Worm (Caenorhabditis elegans) whole organism, L1 larva: Measurements from ENCODE around the gene nhr-28.
A peak's percentile ranks its signal among the peaks of the same experiment; 100 is the strongest.

ENCODE experiments used
- F16B12.6 ChIP-seq: fragments of 150-350 bp; optimal IDR thresholded peaks from 2 replicates; lab custom pipeline; 2014; ENCODE audit warnings: missing biosample characterization, missing genetic modification characterization
- Y116A8C.19 ChIP-seq: sonication (generic microtip); optimal IDR thresholded peaks from 2 replicates; lab custom pipeline; 2016; ENCODE audit warnings: missing compliant biosample characterization, missing genetic modification characterization, borderline replicate concordance
- aha-1 ChIP-seq: fragments of 150-350 bp; optimal IDR thresholded peaks from 2 replicates; lab custom pipeline; 2014; ENCODE audit warnings: missing biosample characterization, missing genetic modification characterization
- aly-2 ChIP-seq: fragments of 150-350 bp; optimal IDR thresholded peaks from 2 replicates; lab custom pipeline; 2014; ENCODE audit warnings: missing biosample characterization, missing genetic modification characterization
- ama-1 ChIP-seq: fragments of 150-350 bp; optimal IDR thresholded peaks from 2 replicates; lab custom pipeline; 2014
- blmp-1 ChIP-seq: fragments of 150-350 bp; optimal IDR thresholded peaks from 2 replicates; lab custom pipeline; 2014; ENCODE audit warnings: missing biosample characterization, missing genetic modification characterization
- ceh-63 ChIP-seq: fragments of 200-800 bp; sonication (Bioruptor generic); optimal IDR thresholded peaks from 2 replicates; lab custom pipeline; 2018; ENCODE audit warnings: mild to moderate bottlenecking, missing genetic modification characterization, missing compliant biosample characterization
- ceh-8 ChIP-seq: fragments of 200-800 bp; sonication (Bioruptor generic); optimal IDR thresholded peaks from 2 replicates; lab custom pipeline; 2018; ENCODE audit warnings: mild to moderate bottlenecking, missing genetic modification characterization, moderate library complexity, missing compliant biosample characterization
- ceh-82 ChIP-seq, 3 experiments: fragments of 150-350 bp in 1 of 3; sonication (generic microtip) in 2 of 3; optimal IDR thresholded peaks; 2 replicates each; lab custom pipeline; 2014 to 2017; ENCODE audit warnings: missing biosample characterization in 3 of 3, missing genetic modification characterization in 3 of 3
- ceh-88 ChIP-seq: fragments of 200-800 bp; sonication (Bioruptor generic); IDR thresholded peaks from 2 replicates; pipeline ENCODE4 v1.3.6; 2022; ENCODE audit warnings: missing genetic modification characterization, missing compliant biosample characterization
- dpl-1 ChIP-seq, 3 experiments: fragments of 150-350 bp in 2 of 3; sonication (generic microtip) in 1 of 3; optimal IDR thresholded peaks; 2 replicates each; lab custom pipeline; 2014 to 2017; ENCODE audit warnings: missing biosample characterization in 3 of 3, missing genetic modification characterization in 3 of 3, missing genetic modification reagents in 3 of 3
- dsc-1 ChIP-seq: sonication (generic microtip); optimal IDR thresholded peaks from 2 replicates; lab custom pipeline; 2016; ENCODE audit warnings: mild to moderate bottlenecking, missing genetic modification characterization, missing compliant biosample characterization
- elt-2 ChIP-seq: sonication (generic microtip); optimal IDR thresholded peaks from 2 replicates; lab custom pipeline; 2016; ENCODE audit warnings: missing genetic modification characterization, mild to moderate bottlenecking, inconsistent platforms, missing compliant biosample characterization, missing genetic modification reagents
- fos-1 ChIP-seq: fragments of 150-350 bp; optimal IDR thresholded peaks from 2 replicates; lab custom pipeline; 2014; ENCODE audit warnings: missing biosample characterization, missing genetic modification characterization
- hlh-17 ChIP-seq: fragments of 200-800 bp; sonication (Bioruptor generic); optimal IDR thresholded peaks from 2 replicates; lab custom pipeline; 2018; ENCODE audit warnings: missing genetic modification characterization, mild to moderate bottlenecking, missing compliant biosample characterization, moderate library complexity, borderline replicate concordance
- hpl-2 ChIP-seq: fragments of 150-350 bp; optimal IDR thresholded peaks from 2 replicates; lab custom pipeline; 2014; ENCODE audit warnings: missing biosample characterization, missing genetic modification reagents, missing genetic modification characterization
- irx-1 ChIP-seq: sonication (generic microtip); optimal IDR thresholded peaks from 2 replicates; lab custom pipeline; 2016; ENCODE audit warnings: missing genetic modification characterization, missing compliant biosample characterization
- jun-1 ChIP-seq: fragments of 150-350 bp; optimal IDR thresholded peaks from 2 replicates; lab custom pipeline; 2014; ENCODE audit warnings: missing biosample characterization, missing genetic modification reagents, missing genetic modification characterization
- lin-14 ChIP-seq: fragments of 200-800 bp; sonication (Bioruptor generic); optimal IDR thresholded peaks from 2 replicates; lab custom pipeline; 2018; ENCODE audit warnings: mild to moderate bottlenecking, missing genetic modification characterization, moderate library complexity, missing compliant biosample characterization
- lin-15B ChIP-seq: fragments of 150-350 bp; sonication (generic microtip); optimal IDR thresholded peaks from 3 replicates; lab custom pipeline; 2014; ENCODE audit warnings: missing biosample characterization, missing genetic modification characterization
- nhr-11 ChIP-seq: fragments of 150-350 bp; optimal IDR thresholded peaks from 2 replicates; lab custom pipeline; 2014; ENCODE audit warnings: missing biosample characterization, missing genetic modification characterization
- nhr-20 ChIP-seq: sonication (generic microtip); optimal IDR thresholded peaks from 2 replicates; lab custom pipeline; 2016; ENCODE audit warnings: mild to moderate bottlenecking, missing genetic modification characterization, missing compliant biosample characterization
- nhr-28 ChIP-seq: fragments of 150-350 bp; optimal IDR thresholded peaks from 2 replicates; lab custom pipeline; 2014; ENCODE audit warnings: missing biosample characterization, missing genetic modification characterization
- nhr-76 ChIP-seq: sonication (generic microtip); optimal IDR thresholded peaks from 2 replicates; lab custom pipeline; 2017; ENCODE audit warnings: missing biosample characterization, missing genetic modification characterization
- rnt-1 ChIP-seq: sonication (generic microtip); optimal IDR thresholded peaks from 2 replicates; lab custom pipeline; 2016; ENCODE audit warnings: mild to moderate bottlenecking, missing genetic modification characterization, moderate library complexity, missing compliant biosample characterization
- snpc-4 ChIP-seq: fragments of 150-350 bp; optimal IDR thresholded peaks from 2 replicates; lab custom pipeline; 2014; ENCODE audit warnings: missing biosample characterization, missing genetic modification characterization
- sox-4 ChIP-seq: sonication (generic microtip); optimal IDR thresholded peaks from 2 replicates; lab custom pipeline; 2016; ENCODE audit warnings: missing genetic modification characterization, missing compliant biosample characterization
- sptf-1 ChIP-seq: fragments of 150-350 bp; optimal IDR thresholded peaks from 2 replicates; lab custom pipeline; 2014; ENCODE audit warnings: missing biosample characterization, missing genetic modification characterization
- sup-37 ChIP-seq: fragments of 200-800 bp; sonication (Bioruptor generic); optimal IDR thresholded peaks from 2 replicates; lab custom pipeline; 2018; ENCODE audit warnings: mild to moderate bottlenecking, missing genetic modification characterization, missing compliant biosample characterization
- tbx-2 ChIP-seq: sonication (generic microtip); optimal IDR thresholded peaks from 2 replicates; lab custom pipeline; 2016; ENCODE audit warnings: missing genetic modification characterization, missing compliant biosample characterization
- unc-30 ChIP-seq: sonication (generic microtip); optimal IDR thresholded peaks from 2 replicates; lab custom pipeline; 2017; ENCODE audit warnings: missing biosample characterization, missing genetic modification characterization
- unc-86 ChIP-seq: sonication (generic microtip); optimal IDR thresholded peaks from 2 replicates; lab custom pipeline; 2016; ENCODE audit warnings: missing genetic modification characterization, missing compliant biosample characterization
- xbp-1 ChIP-seq: sonication (generic microtip); optimal IDR thresholded peaks from 2 replicates; lab custom pipeline; 2016; ENCODE audit warnings: missing genetic modification characterization, missing compliant biosample characterization
- zag-1 ChIP-seq: fragments of 150-350 bp; optimal IDR thresholded peaks from 2 replicates; lab custom pipeline; 2014; ENCODE audit warnings: missing biosample characterization, missing genetic modification characterization
- ztf-4 ChIP-seq: fragments of 150-350 bp; optimal IDR thresholded peaks from 2 replicates; lab custom pipeline; 2014; ENCODE audit warnings: missing biosample characterization, missing genetic modification characterization

The nhr-28 gene

ce11 chrX:16335396-16335795 lies 19.4 kb upstream of the nhr-28 start:
- TF ChIP-seq dpl-1 (GFP tag; optimal IDR thresholded peaks at IDR 0.05; lab: Kevin White, UChicago) = no peak
- TF ChIP-seq nhr-76 (tag; lab: Kevin White, UChicago) = no peak
- TF ChIP-seq tbx-2 (tag; lab: Kevin White, UChicago) = no peak
- no peak for TF ChIP-seq sup-37
- no peak for TF ChIP-seq irx-1 (tag; lab: Kevin White, UChicago)
- TF ChIP-seq nhr-20 = no peak
- TF ChIP-seq ceh-82 (tag; optimal IDR thresholded peaks at IDR 0.05; lab: Kevin White, UChicago) = no peak
- no peak for TF ChIP-seq hlh-17 (GFP tag; lab: Kevin White, UChicago)
- no peak for TF ChIP-seq ceh-63 (GFP tag; lab: Kevin White, UChicago)
- TF ChIP-seq lin-15B = no peak
- TF ChIP-seq ceh-88 (GFP tag; lab: Robert Waterston, UW) = no peak
- TF ChIP-seq nhr-11 = no peak
- TF ChIP-seq sptf-1 (tag; lab: Kevin White, UChicago) = no peak
- no peak for TF ChIP-seq xbp-1 (tag; lab: Kevin White, UChicago)
- TF ChIP-seq fos-1 = no peak
- TF ChIP-seq sox-4 (tag; lab: Kevin White, UChicago) = no peak
- no peak for TF ChIP-seq ama-1 (lab: Kevin White, UChicago)
- no peak for TF ChIP-seq hpl-2 (GFP tag; lab: Kevin White, UChicago)
- TF ChIP-seq nhr-28 = no peak
- TF ChIP-seq, all 84 proteins: peak for 0

- TF ChIP-seq aha-1 (no peak), ztf-4 (tag; lab: Kevin White, UChicago) (no peak), aly-2 (tag; lab: Kevin White, UChicago) (no peak), snpc-4 (tag; lab: Kevin White, UChicago) (peak; percentile 50), ceh-8 (GFP tag; lab: Kevin White, UChicago) (no peak), sup-37 (no peak), F16B12.6 (tag; lab: Kevin White, UChicago) (no peak)
Observed at ce11 chrX:16336940-16337339, 17.8 kb upstream of the nhr-28 start.

ce11 chrX:16337399-16337798 lies 17.4 kb upstream of the nhr-28 start:
- TF ChIP-seq elt-2 (tag; lab: Kevin White, UChicago) (peak; percentile 39), hlh-17 (GFP tag; lab: Kevin White, UChicago) (no peak), Y116A8C.19 (tag; lab: Kevin White, UChicago) (no peak), lin-14 (GFP tag; lab: Kevin White, UChicago) (peak; percentile 0), zag-1 (tag; lab: Kevin White, UChicago) (no peak)

- TF ChIP-seq unc-86 (tag; lab: Kevin White, UChicago) (peak; percentile 4), unc-30 (tag; lab: Kevin White, UChicago) (no peak), rnt-1 (tag; lab: Kevin White, UChicago) (no peak), dsc-1 (peak; percentile 79), lin-14 (GFP tag; lab: Kevin White, UChicago) (peak; percentile 47)
Observed at ce11 chrX:16339207-16339606, 15.6 kb upstream of the nhr-28 start.

- TF ChIP-seq jun-1 (tag; lab: Kevin White, UChicago) (no peak), snpc-4 (tag; lab: Kevin White, UChicago) (peak; percentile 77), blmp-1 (tag; lab: Kevin White, UChicago) (no peak)
- TF ChIP-seq, all 84 proteins: peak for 1
Observed at ce11 chrX:16341838-16342237, 12.9 kb upstream of the nhr-28 start.
